Worm (Caenorhabditis elegans): Measurements from ENCODE around the gene Y37E11AM.2.

ce11 chrIV:3709200-3709599 lies 16.1 kb downstream of the Y37E11AM.2 start, which contains the start of gene Y37E11AL.1:
- TF ChIP-seq tbx-11 (GFP tag; IDR thresholded peaks at IDR 0.05) (no peak), ama-1 (optimal IDR thresholded peaks at IDR 0.05) (no peak), pes-1 (GFP tag; IDR thresholded peaks at IDR 0.05) (no peak), hnd-1 (tag; optimal IDR thresholded peaks at IDR 0.05) (no peak)

Data from whole organism, early embryonic.